Worm (Caenorhabditis elegans) whole organism, L4 larva: ENCODE data around the gene F37A4.3.

Experiments
- F26F4.8 ChIP-seq: fragments of 200-800 bp; sonication (Bioruptor generic); conservative IDR thresholded peaks from 2 replicates; pipeline ENCODE4 v1.3.6; 2022; ENCODE audit warnings: missing genetic modification characterization, missing compliant biosample characterization
- F37D6.2 ChIP-seq: sonication (generic microtip); optimal IDR thresholded peaks from 2 replicates; lab custom pipeline; 2016; ENCODE audit warnings: mild to moderate bottlenecking, missing genetic modification characterization, missing compliant biosample characterization
- F44E2.7 ChIP-seq: fragments of 200-800 bp; sonication (Bioruptor generic); IDR thresholded peaks from 2 replicates; pipeline ENCODE4 v2.1.2; 2022; ENCODE audit warnings: missing genetic modification characterization, missing compliant biosample characterization
- R02D3.7 ChIP-seq: fragments of 150-350 bp; sonication (generic microtip); optimal IDR thresholded peaks from 3 replicates; lab custom pipeline; 2014; ENCODE audit warnings: missing biosample characterization, missing genetic modification characterization
- T26A8.4 ChIP-seq: fragments of 200-800 bp; sonication (Bioruptor generic); IDR thresholded peaks from 2 replicates; pipeline ENCODE4 v1.3.6; 2022; ENCODE audit warnings: missing genetic modification characterization, missing compliant biosample characterization
- Y5F2A.4 ChIP-seq: fragments of 200-800 bp; sonication (Bioruptor generic); optimal IDR thresholded peaks from 2 replicates; lab custom pipeline; 2018; ENCODE audit warnings: mild to moderate bottlenecking, missing genetic modification characterization, missing compliant biosample characterization
- Y75B8A.6 ChIP-seq: fragments of 200-800 bp; sonication (Bioruptor generic); IDR thresholded peaks from 2 replicates; pipeline ENCODE4 v1.3.6; 2022; ENCODE audit warnings: missing genetic modification reagents, missing genetic modification characterization, missing compliant biosample characterization
- ZK546.5 ChIP-seq, 2 experiments: sonication (generic microtip); optimal IDR thresholded peaks; 2 replicates each; lab custom pipeline; 2017; ENCODE audit warnings: missing biosample characterization in 2 of 2, missing genetic modification characterization in 2 of 2
- attf-4 ChIP-seq: sonication (generic microtip); optimal IDR thresholded peaks from 3 replicates; lab custom pipeline; 2017; ENCODE audit warnings: missing biosample characterization, missing genetic modification characterization
- ceh-32 ChIP-seq: sonication (generic microtip); optimal IDR thresholded peaks from 2 replicates; lab custom pipeline; 2016; ENCODE audit warnings: mild to moderate bottlenecking, missing genetic modification characterization, missing compliant biosample characterization; ENCODE audit not compliant: poor library complexity
- ceh-62 ChIP-seq: sonication (generic microtip); optimal IDR thresholded peaks from 2 replicates; lab custom pipeline; 2017; ENCODE audit warnings: missing biosample characterization, missing genetic modification characterization
- ces-1 ChIP-seq: fragments of 150-350 bp; sonication (generic microtip); optimal IDR thresholded peaks from 4 replicates; lab custom pipeline; 2014; ENCODE audit warnings: missing biosample characterization, missing genetic modification reagents, missing genetic modification characterization
- daf-12 ChIP-seq: fragments of 150-350 bp; optimal IDR thresholded peaks from 2 replicates; lab custom pipeline; 2014; ENCODE audit warnings: missing biosample characterization, missing genetic modification reagents, missing genetic modification characterization
- daf-16 ChIP-seq, 3 experiments: sonication (generic microtip); optimal IDR thresholded peaks; 2 replicates each; lab custom pipeline; 2016 to 2017; ENCODE audit warnings: missing genetic modification characterization in 3 of 3, missing genetic modification reagents in 3 of 3, mild to moderate bottlenecking in 2 of 3, missing compliant biosample characterization in 2 of 3, missing biosample characterization in 1 of 3, moderate library complexity in 1 of 3
- dmd-9 ChIP-seq: fragments of 200-800 bp; sonication (Bioruptor generic); IDR thresholded peaks from 2 replicates; pipeline ENCODE4 v1.3.6; 2022; ENCODE audit warnings: missing genetic modification reagents, missing genetic modification characterization, missing compliant biosample characterization
- dve-1 ChIP-seq: sonication (generic microtip); optimal IDR thresholded peaks from 2 replicates; lab custom pipeline; 2017; ENCODE audit warnings: antibody characterized with exemption, mild to moderate bottlenecking, missing genetic modification characterization, missing compliant biosample characterization; ENCODE audit not compliant: insufficient read depth
- lin-13 ChIP-seq: fragments of 150-350 bp; optimal IDR thresholded peaks from 2 replicates; lab custom pipeline; 2014; ENCODE audit warnings: missing biosample characterization, missing genetic modification reagents, missing genetic modification characterization
- lin-15B ChIP-seq: fragments of 150-350 bp; sonication (generic microtip); optimal IDR thresholded peaks from 3 replicates; lab custom pipeline; 2014; ENCODE audit warnings: missing biosample characterization, missing genetic modification characterization
- lin-38 ChIP-seq: fragments of 200-800 bp; sonication (Bioruptor generic); IDR thresholded peaks from 2 replicates; pipeline ENCODE4 v1.3.6; 2022; ENCODE audit warnings: missing genetic modification reagents, missing genetic modification characterization, missing compliant biosample characterization
- mep-1 ChIP-seq: fragments of 150-350 bp; sonication (generic microtip); optimal IDR thresholded peaks from 3 replicates; lab custom pipeline; 2014; ENCODE audit warnings: missing biosample characterization, missing genetic modification characterization
- mes-2 ChIP-seq: sonication (generic microtip); optimal IDR thresholded peaks from 2 replicates; lab custom pipeline; 2016; ENCODE audit warnings: missing genotype, mild to moderate bottlenecking, missing genetic modification characterization, missing compliant biosample characterization; ENCODE audit not compliant: poor library complexity, severe bottlenecking
- mxl-2 ChIP-seq: fragments of 200-800 bp; sonication (Bioruptor generic); conservative IDR thresholded peaks from 2 replicates; pipeline ENCODE4 v1.3.6; 2022; ENCODE audit warnings: missing genetic modification reagents, missing genetic modification characterization, missing compliant biosample characterization
- mxl-3 ChIP-seq: fragments of 200-800 bp; sonication (Bioruptor generic); optimal IDR thresholded peaks from 2 replicates; lab custom pipeline; 2018; ENCODE audit warnings: mild to moderate bottlenecking, missing genetic modification characterization, missing compliant biosample characterization
- nhr-11 ChIP-seq: fragments of 150-350 bp; optimal IDR thresholded peaks from 2 replicates; lab custom pipeline; 2014; ENCODE audit warnings: missing biosample characterization, missing genetic modification characterization
- nhr-237 ChIP-seq: sonication (generic microtip); optimal IDR thresholded peaks from 2 replicates; lab custom pipeline; 2017; ENCODE audit warnings: missing biosample characterization, missing genetic modification characterization
- nhr-41 ChIP-seq: fragments of 200-800 bp; sonication (Bioruptor generic); IDR thresholded peaks from 2 replicates; pipeline ENCODE4 v1.3.6; 2022; ENCODE audit warnings: missing genetic modification reagents, missing genetic modification characterization, missing compliant biosample characterization
- nhr-48 ChIP-seq: sonication (generic microtip); optimal IDR thresholded peaks from 2 replicates; lab custom pipeline; 2016; ENCODE audit warnings: mild to moderate bottlenecking, missing genetic modification characterization, missing compliant biosample characterization
- nhr-6 ChIP-seq: fragments of 150-350 bp; optimal IDR thresholded peaks from 2 replicates; lab custom pipeline; 2014; ENCODE audit warnings: missing biosample characterization, missing genetic modification characterization
- pqm-1 ChIP-seq: sonication (generic microtip); optimal IDR thresholded peaks from 2 replicates; lab custom pipeline; 2017; ENCODE audit warnings: missing biosample characterization, missing genetic modification characterization
- snpc-1.2 ChIP-seq: fragments of 200-800 bp; sonication (Bioruptor generic); IDR thresholded peaks from 2 replicates; pipeline ENCODE4 v1.3.6; 2022; ENCODE audit warnings: missing genetic modification reagents, missing genetic modification characterization, missing compliant biosample characterization
- spr-1 ChIP-seq: sonication (generic microtip); optimal IDR thresholded peaks from 2 replicates; lab custom pipeline; 2016; ENCODE audit warnings: mild to moderate bottlenecking, missing genetic modification characterization, missing compliant biosample characterization
- unc-62 ChIP-seq, 3 experiments: fragments of 150-350 bp in 1 of 3; sonication (generic microtip); optimal IDR thresholded peaks in 2 of 3; peaks in 1 of 3; 1 replicate in 1 of 3; 2 replicates in 2 of 3; lab custom pipeline; 2014 to 2017; ENCODE audit warnings: missing biosample characterization in 3 of 3, missing genetic modification characterization in 3 of 3, missing genetic modification reagents in 3 of 3, missing genotype in 1 of 3
- vab-7 ChIP-seq: fragments of 200-800 bp; sonication (Bioruptor generic); IDR thresholded peaks from 2 replicates; pipeline ENCODE4 v1.3.6; 2022; ENCODE audit warnings: missing genetic modification reagents, missing genetic modification characterization, missing compliant biosample characterization
- zag-1 ChIP-seq: fragments of 150-350 bp; optimal IDR thresholded peaks from 2 replicates; lab custom pipeline; 2014; ENCODE audit warnings: missing biosample characterization, missing genetic modification characterization
- zfp-2 ChIP-seq: sonication (generic microtip); optimal IDR thresholded peaks from 2 replicates; lab custom pipeline; 2016; ENCODE audit warnings: mild to moderate bottlenecking, missing genetic modification characterization, missing compliant biosample characterization
- zfp-3 ChIP-seq: fragments of 200-800 bp; sonication (Bioruptor generic); conservative IDR thresholded peaks from 2 replicates; pipeline ENCODE4 v1.3.6; 2022; ENCODE audit warnings: missing genetic modification reagents, missing genetic modification characterization, missing compliant biosample characterization
- ztf-11 ChIP-seq: fragments of 150-350 bp; optimal IDR thresholded peaks from 2 replicates; lab custom pipeline; 2014; ENCODE audit warnings: missing biosample characterization, missing genetic modification characterization
- ztf-7 ChIP-seq: fragments of 150-350 bp; optimal IDR thresholded peaks from 2 replicates; lab custom pipeline; 2014; ENCODE audit warnings: missing biosample characterization, missing genetic modification characterization

F37A4.3 gene

ce11 chrIII:6734420-6734819 is 16.1 kb downstream of the F37A4.3 start, which contains the start of gene Y102E9.3:
Gene Y102E9.3, minus strand, starts transcription at chrIII:6734520.
- TF ChIP-seq ztf-11 (tag; lab: Kevin White, UChicago) (no peak), mxl-3 (GFP tag; lab: Kevin White, UChicago) (no peak), lin-13 (no peak), F37D6.2 (tag; lab: Kevin White, UChicago) (no peak), T26A8.4 (GFP tag; lab: Robert Waterston, UW) (no peak), F26F4.8 (no peak), mep-1 (tag; lab: Kevin White, UChicago) (no peak)

ce11 chrIII:6736566-6736965 is 18.2 kb downstream of the F37A4.3 start, which contains the start of gene Y102E9.6:
Gene Y102E9.6, minus strand, starts transcription at chrIII:6736666.
- TF ChIP-seq lin-38 (GFP tag; lab: Robert Waterston, UW) (no peak), snpc-1.2 (GFP tag; lab: Robert Waterston, UW) (no peak), daf-12 (tag; lab: Kevin White, UChicago) (no peak), ztf-7 (tag; lab: Kevin White, UChicago) (no peak), mxl-3 (GFP tag; lab: Kevin White, UChicago) (no peak), nhr-237 (tag; lab: Kevin White, UChicago) (no peak), zfp-3 (no peak)

- TF ChIP-seq R02D3.7 (tag; lab: Kevin White, UChicago) (no peak), Y75B8A.6 (no peak), mes-2 (no peak), lin-13 (no peak), zag-1 (tag; lab: Kevin White, UChicago) (no peak), vab-7 (GFP tag; lab: Robert Waterston, UW) (no peak), mep-1 (tag; lab: Kevin White, UChicago) (no peak), T26A8.4 (GFP tag; lab: Robert Waterston, UW) (no peak), lin-15B (tag; lab: Kevin White, UChicago) (no peak), mxl-2 (GFP tag; lab: Robert Waterston, UW) (no peak), nhr-11 (tag; lab: Kevin White, UChicago) (no peak), Y5F2A.4 (GFP tag; lab: Kevin White, UChicago) (no peak), dmd-9 (GFP tag; lab: Robert Waterston, UW) (no peak), nhr-6 (tag; lab: Kevin White, UChicago) (no peak), ceh-32 (no peak), attf-4 (tag; lab: Kevin White, UChicago) (no peak), ces-1 (GFP tag; lab: Kevin White, UChicago) (no peak), dve-1 (tag; lab: Kevin White, UChicago) (no peak)
- TF ChIP-seq, all 104 proteins: peak for 0
Observed at ce11 chrIII:6736971-6737370, 18.6 kb downstream of the F37A4.3 start, which contains the start of gene K07E12.2. Gene K07E12.2, plus strand, starts transcription at chrIII:6737271.

- no peak for TF ChIP-seq pqm-1 (tag; lab: Kevin White, UChicago)
- no peak for TF ChIP-seq zfp-2 (tag; lab: Kevin White, UChicago)
- TF ChIP-seq mxl-3 (GFP tag; lab: Kevin White, UChicago), result no peak
- TF ChIP-seq nhr-11 (tag; lab: Kevin White, UChicago), result no peak
- no peak for TF ChIP-seq nhr-41 (GFP tag; lab: Robert Waterston, UW)
- TF ChIP-seq lin-15B (tag; lab: Kevin White, UChicago), result no peak
- no peak for TF ChIP-seq F44E2.7 (GFP tag; lab: Robert Waterston, UW)
- no peak for TF ChIP-seq spr-1 (tag; lab: Kevin White, UChicago)
- no peak for TF ChIP-seq ceh-62 (tag; lab: Kevin White, UChicago)
Observed at ce11 chrIII:6740072-6740471, 21.7 kb downstream of the F37A4.3 start.

- TF ChIP-seq lin-38 (GFP tag; lab: Robert Waterston, UW) (no peak), unc-62 (GFP tag; optimal IDR thresholded peaks at IDR 0.05 in 1 of 2; lab: Kevin White, UChicago) (peak in 1 of 2 experiments; percentile 98), unc-62 (tag; optimal IDR thresholded peaks at IDR 0.05; lab: Kevin White, UChicago) (no peak), daf-16 (GFP tag; optimal IDR thresholded peaks at IDR 0.05; lab: Kevin White, UChicago) (peak in 1 of 2 experiments; percentile 90), daf-16 (tag; optimal IDR thresholded peaks at IDR 0.05; lab: Kevin White, UChicago) (no peak), nhr-48 (tag; lab: Kevin White, UChicago) (no peak), ZK546.5 (tag; optimal IDR thresholded peaks at IDR 0.05; lab: Kevin White, UChicago) (no peak)
Observed at ce11 chrIII:6742597-6742996, 24.2 kb downstream of the F37A4.3 start.
